Worm (Caenorhabditis elegans): ENCODE measurements around the gene Y32B12B.8.

DNA sequence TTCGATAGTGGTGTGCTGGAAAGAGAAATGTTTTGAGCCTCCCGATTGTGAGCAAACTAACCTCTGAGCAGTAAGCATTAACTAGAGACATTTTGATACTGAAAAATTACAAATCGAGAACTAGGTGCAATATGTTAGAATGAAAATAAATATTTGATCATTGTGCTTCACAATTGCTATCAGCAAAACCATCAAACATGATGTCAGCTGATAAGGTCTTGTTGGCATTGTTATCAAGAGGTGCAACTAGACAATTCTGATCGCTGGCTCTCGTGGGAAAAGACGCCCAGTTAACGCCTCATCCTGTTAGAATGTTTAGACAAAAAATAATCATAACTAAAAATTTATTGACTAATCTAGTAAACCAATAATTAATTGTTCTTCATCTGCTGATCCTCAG, 40.9 kb upstream of the Y32B12B.8 start, which contains the start of gene comt-2:
- TF ChIP-seq nhr-237 (tag; optimal IDR thresholded peaks at IDR 0.05) (no peak), mdl-1 (tag; optimal IDR thresholded peaks at IDR 0.05) (no peak), nhr-11 (tag; optimal IDR thresholded peaks at IDR 0.05) (no peak), nhr-25 (tag; optimal IDR thresholded peaks at IDR 0.05) (no peak), zag-1 (tag; optimal IDR thresholded peaks at IDR 0.05) (no peak), fos-1 (tag; optimal IDR thresholded peaks at IDR 0.05) (peak; percentile 72), ama-1 (optimal IDR thresholded peaks at IDR 0.05) (no peak), ZK546.5 (tag; optimal IDR thresholded peaks at IDR 0.05) (no peak), elt-3 (tag; optimal IDR thresholded peaks at IDR 0.05) (no peak), dmd-4 (tag; optimal IDR thresholded peaks at IDR 0.05) (no peak), elt-1 (tag; optimal IDR thresholded peaks at IDR 0.05) (no peak), R02D3.7 (tag; optimal IDR thresholded peaks at IDR 0.05) (no peak)

All from whole organism, L2 larva.